Fruit fly (Drosophila melanogaster): ENCODE measurements around the gene CG10405.

CG10405 gene

dm6 chr3R:16449187-16449973, 4.9 kb upstream of the CG10405 start (continued):
- peak; percentile 3 for TF ChIP-seq CG15479 (GFP tag; optimal IDR thresholded peaks at IDR 0.05)
- TF ChIP-seq vnd (GFP tag; IDR thresholded peaks at IDR 0.05; ENCODE audit: partially characterized antibody): peak; percentile 12; the same call in 1 of the 3 replicates
- TF ChIP-seq aop (GFP tag; IDR thresholded peaks at IDR 0.05): peak; percentile 95
- TF ChIP-seq Ets97D (GFP tag; optimal IDR thresholded peaks at IDR 0.05): peak; percentile 74
- TF ChIP-seq Sry-δ (GFP tag; optimal IDR thresholded peaks at IDR 0.05): peak; percentile 71
- peak; percentile 98 for TF ChIP-seq ci (GFP tag; IDR thresholded peaks at IDR 0.05)
- TF ChIP-seq dpn (GFP tag; optimal IDR thresholded peaks at IDR 0.05): peak; percentile 92 to 95
- peak; percentile 75 for TF ChIP-seq psq (GFP tag; optimal IDR thresholded peaks at IDR 0.05)
- peak; percentile 89 for TF ChIP-seq B-H1 (GFP tag; IDR thresholded peaks at IDR 0.05)
- peak; percentile 75 for TF ChIP-seq NFAT (GFP tag; IDR thresholded peaks at IDR 0.05)
- peak; percentile 92 for TF ChIP-seq CG12391 (tag; optimal IDR thresholded peaks at IDR 0.05)
- TF ChIP-seq Camta (GFP tag; optimal IDR thresholded peaks at IDR 0.05): peak; percentile 88
- TF ChIP-seq rib (GFP tag; IDR thresholded peaks at IDR 0.05): peak; percentile 71
- TF ChIP-seq dmrt99B (tag; optimal IDR thresholded peaks at IDR 0.05): peak; percentile 96
- TF ChIP-seq CHES-1-like (GFP tag; optimal IDR thresholded peaks at IDR 0.05): peak; percentile 87

DNA sequence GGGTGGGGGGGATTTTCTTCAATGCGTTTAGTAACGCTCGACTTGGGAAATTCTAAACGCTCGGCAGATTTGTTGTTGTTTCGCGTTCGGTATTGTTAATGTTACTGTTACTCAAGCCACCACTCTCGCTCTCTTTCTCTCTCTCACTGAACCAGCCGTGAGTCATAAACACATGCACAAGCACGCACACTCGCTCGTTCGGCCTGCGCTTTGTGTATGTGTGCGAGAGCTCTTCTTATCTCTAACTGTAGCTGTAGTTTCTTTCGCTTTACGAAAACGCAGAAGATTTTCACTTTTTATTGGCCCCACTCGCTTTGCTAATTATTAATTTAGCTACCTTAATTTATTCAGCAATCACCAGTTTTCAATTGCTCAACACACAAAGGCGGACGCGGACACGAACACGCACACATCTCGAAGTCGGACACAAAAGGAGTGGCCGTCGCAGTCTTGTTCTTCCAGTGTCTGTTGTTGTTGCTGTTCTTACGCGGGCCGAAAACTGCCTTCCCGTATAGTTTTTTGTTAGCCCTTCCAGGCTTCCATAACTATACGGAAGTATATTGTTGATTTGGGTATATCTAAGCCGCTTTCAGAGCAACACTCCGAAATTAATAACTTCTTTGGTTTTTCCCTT, 1.2 kb upstream of the CG10405 start:
- TF ChIP-seq cg (GFP tag; optimal IDR thresholded peaks at IDR 0.05): peak; percentile 96
- TF ChIP-seq CG16813 (GFP tag; IDR thresholded peaks at IDR 0.05; ENCODE audit: partially characterized antibody): no peak; the same call in 2 of the 3 replicates
- TF ChIP-seq nom (GFP tag; optimal IDR thresholded peaks at IDR 0.05): peak; percentile 36
- peak; percentile 10 for TF ChIP-seq gsb-n (tag; optimal IDR thresholded peaks at IDR 0.05)
- no peak for TF ChIP-seq gsb (GFP tag; IDR thresholded peaks at IDR 0.05)
- TF ChIP-seq bsh (GFP tag; optimal IDR thresholded peaks at IDR 0.05): no peak
- TF ChIP-seq MESR4 (GFP tag; optimal IDR thresholded peaks at IDR 0.05): no peak
- peak; percentile 52; the same call in 1 of the 2 replicates for TF ChIP-seq vvl (GFP tag; IDR thresholded peaks at IDR 0.05)
- peak; percentile 90; the same call in 3 of the 4 replicates for TF ChIP-seq chinmo (GFP tag; IDR thresholded peaks at IDR 0.05; ENCODE audit: partially characterized antibody)
- TF ChIP-seq Sin3A (optimal IDR thresholded peaks at IDR 0.05): peak; percentile 31
- TF ChIP-seq Dll (GFP tag; IDR thresholded peaks at IDR 0.05; ENCODE audit: partially characterized antibody): peak; percentile 34; the same call in 1 of the 4 replicates
- no peak for TF ChIP-seq inv (GFP tag; IDR thresholded peaks at IDR 0.05; ENCODE audit: partially characterized antibody)
- TF ChIP-seq sug (tag; optimal IDR thresholded peaks at IDR 0.05): peak; percentile 25
- TF ChIP-seq Trl (optimal IDR thresholded peaks at IDR 0.05): peak; percentile 84 to 85
- TF ChIP-seq Trl (GFP tag; optimal IDR thresholded peaks at IDR 0.05): no peak
- TF ChIP-seq CG2116 (GFP tag; optimal IDR thresholded peaks at IDR 0.05): no peak
- TF ChIP-seq CG15479 (GFP tag; optimal IDR thresholded peaks at IDR 0.05): no peak
- TF ChIP-seq z (GFP tag; IDR thresholded peaks at IDR 0.05): peak; percentile 60; the same call in 1 of the 3 replicates
- TF ChIP-seq pros (GFP tag; optimal IDR thresholded peaks at IDR 0.05): peak; percentile 97
- TF ChIP-seq cad (GFP tag; optimal IDR thresholded peaks at IDR 0.05): peak; percentile 79
- peak; percentile 19; the same call in 2 of the 3 replicates for TF ChIP-seq CG34224 (GFP tag; IDR thresholded peaks at IDR 0.05; ENCODE audit: partially characterized antibody)
- TF ChIP-seq grn (GFP tag; optimal IDR thresholded peaks at IDR 0.05): peak; percentile 16
- TF ChIP-seq hbn (GFP tag; IDR thresholded peaks at IDR 0.05; ENCODE audit: partially characterized antibody): peak; percentile 23; the same call in 1 of the 2 replicates
- 0 out of 3 replicates have a peak, but pooled peaks have one; percentile 13 for TF ChIP-seq ci (GFP tag; IDR thresholded peaks at IDR 0.05)
- peak; percentile 79 for TF ChIP-seq CG4360 (GFP tag; IDR thresholded peaks at IDR 0.05)
- TF ChIP-seq Med (GFP tag): peak; percentile 83
- peak; percentile 31 for TF ChIP-seq Ets65A (GFP tag)
- peak; percentile 0 for TF ChIP-seq ewg (GFP tag; optimal IDR thresholded peaks at IDR 0.05)
- peak; percentile 13 for TF ChIP-seq CG8924 (tag; optimal IDR thresholded peaks at IDR 0.05)
- TF ChIP-seq row (GFP tag; IDR thresholded peaks at IDR 0.05): peak; percentile 14; the same call in 1 of the 3 replicates
- TF ChIP-seq YL-1 (GFP tag; optimal IDR thresholded peaks at IDR 0.05): peak; percentile 39
- peak; percentile 90 for TF ChIP-seq kay (GFP tag; optimal IDR thresholded peaks at IDR 0.05)
- TF ChIP-seq CG17385 (GFP tag; optimal IDR thresholded peaks at IDR 0.05): peak; percentile 80
- TF ChIP-seq CG17829 (tag; optimal IDR thresholded peaks at IDR 0.05): no peak
